Worm (Caenorhabditis elegans) whole organism, L4 larva: ENCODE measurements around the gene ceeh-2.

Experiments used
- D1046.2 ChIP-seq: fragments of 200-800 bp; sonication (Bioruptor generic); IDR thresholded peaks from 2 replicates; pipeline ENCODE4 v1.3.6; 2022; ENCODE audit warnings: missing genetic modification characterization, missing compliant biosample characterization
- F37D6.2 ChIP-seq: sonication (generic microtip); optimal IDR thresholded peaks from 2 replicates; lab custom pipeline; 2016; ENCODE audit warnings: mild to moderate bottlenecking, missing genetic modification characterization, missing compliant biosample characterization
- F44E2.7 ChIP-seq: fragments of 200-800 bp; sonication (Bioruptor generic); IDR thresholded peaks from 2 replicates; pipeline ENCODE4 v2.1.2; 2022; ENCODE audit warnings: missing genetic modification characterization, missing compliant biosample characterization
- R02D3.7 ChIP-seq: fragments of 150-350 bp; sonication (generic microtip); optimal IDR thresholded peaks from 3 replicates; lab custom pipeline; 2014; ENCODE audit warnings: missing biosample characterization, missing genetic modification characterization
- T20F7.1 ChIP-seq: fragments of 200-800 bp; sonication (Bioruptor generic); optimal IDR thresholded peaks from 2 replicates; lab custom pipeline; 2018; ENCODE audit warnings: mild to moderate bottlenecking, missing genetic modification characterization, missing compliant biosample characterization
- Y48G9A.11 ChIP-seq: fragments of 200-800 bp; sonication (Bioruptor generic); IDR thresholded peaks from 2 replicates; pipeline ENCODE4 v1.3.6; 2022; ENCODE audit warnings: missing genetic modification reagents, missing genetic modification characterization, missing compliant biosample characterization
- Y75B8A.6 ChIP-seq: fragments of 200-800 bp; sonication (Bioruptor generic); IDR thresholded peaks from 2 replicates; pipeline ENCODE4 v1.3.6; 2022; ENCODE audit warnings: missing genetic modification reagents, missing genetic modification characterization, missing compliant biosample characterization
- ZK337.2 ChIP-seq: fragments of 200-800 bp; sonication (Bioruptor generic); IDR thresholded peaks from 2 replicates; pipeline ENCODE4 v1.3.6; 2022; ENCODE audit warnings: missing genetic modification reagents, missing genetic modification characterization, missing compliant biosample characterization
- ZK546.5 ChIP-seq, 2 experiments: sonication (generic microtip); optimal IDR thresholded peaks; 2 replicates each; lab custom pipeline; 2017; ENCODE audit warnings: missing biosample characterization in 2 of 2, missing genetic modification characterization in 2 of 2
- aly-2 ChIP-seq: sonication (generic microtip); optimal IDR thresholded peaks from 2 replicates; lab custom pipeline; 2018; ENCODE audit warnings: missing biosample characterization, missing genetic modification characterization
- ama-1 ChIP-seq: fragments of 150-350 bp; optimal IDR thresholded peaks from 2 replicates; lab custom pipeline; 2014; ENCODE audit warnings: inconsistent platforms, mixed read lengths
- arid-1 ChIP-seq: fragments of 200-800 bp; sonication (Bioruptor generic); conservative IDR thresholded peaks from 2 replicates; pipeline ENCODE4 v1.3.6; 2022; ENCODE audit warnings: missing genetic modification reagents, missing genetic modification characterization, missing compliant biosample characterization
- ceh-32 ChIP-seq: sonication (generic microtip); optimal IDR thresholded peaks from 2 replicates; lab custom pipeline; 2016; ENCODE audit warnings: mild to moderate bottlenecking, missing genetic modification characterization, missing compliant biosample characterization; ENCODE audit not compliant: poor library complexity
- ceh-62 ChIP-seq: sonication (generic microtip); optimal IDR thresholded peaks from 2 replicates; lab custom pipeline; 2017; ENCODE audit warnings: missing biosample characterization, missing genetic modification characterization
- cey-2 ChIP-seq: sonication (generic microtip); optimal IDR thresholded peaks from 3 replicates; lab custom pipeline; 2017; ENCODE audit warnings: missing genetic modification characterization, mild to moderate bottlenecking, missing compliant biosample characterization, antibody characterized with exemption, borderline replicate concordance; ENCODE audit not compliant: insufficient read depth
- daf-16 ChIP-seq, 3 experiments: sonication (generic microtip); optimal IDR thresholded peaks; 2 replicates each; lab custom pipeline; 2016 to 2017; ENCODE audit warnings: missing genetic modification characterization in 3 of 3, missing genetic modification reagents in 3 of 3, mild to moderate bottlenecking in 2 of 3, missing compliant biosample characterization in 2 of 3, missing biosample characterization in 1 of 3, moderate library complexity in 1 of 3
- daf-19 ChIP-seq: fragments of 200-800 bp; sonication (Bioruptor generic); conservative IDR thresholded peaks from 2 replicates; pipeline ENCODE4 v1.3.6; 2022; ENCODE audit warnings: missing genetic modification characterization, missing compliant biosample characterization
- daf-8 ChIP-seq: fragments of 200-800 bp; sonication (Bioruptor generic); IDR thresholded peaks from 2 replicates; pipeline ENCODE4 v1.3.6; 2022; ENCODE audit warnings: missing genetic modification characterization, missing compliant biosample characterization
- dmd-6 ChIP-seq: fragments of 200-800 bp; sonication (Bioruptor generic); IDR thresholded peaks from 2 replicates; pipeline ENCODE4 v1.3.6; 2022; ENCODE audit warnings: missing genetic modification reagents, missing genetic modification characterization, missing compliant biosample characterization
- dpl-1 ChIP-seq: fragments of 150-350 bp; optimal IDR thresholded peaks from 2 replicates; lab custom pipeline; 2014; ENCODE audit warnings: missing biosample characterization, missing genetic modification reagents, missing genetic modification characterization
- duxl-1 ChIP-seq: sonication (generic microtip); optimal IDR thresholded peaks from 2 replicates; lab custom pipeline; 2016; ENCODE audit warnings: mild to moderate bottlenecking, missing genetic modification characterization, moderate library complexity, missing compliant biosample characterization; ENCODE audit not compliant: poor library complexity
- dve-1 ChIP-seq: sonication (generic microtip); optimal IDR thresholded peaks from 2 replicates; lab custom pipeline; 2017; ENCODE audit warnings: antibody characterized with exemption, mild to moderate bottlenecking, missing genetic modification characterization, missing compliant biosample characterization; ENCODE audit not compliant: insufficient read depth
- egl-43 ChIP-seq: fragments of 200-800 bp; sonication (Bioruptor generic); IDR thresholded peaks from 2 replicates; pipeline ENCODE4 v1.3.6; 2022; ENCODE audit warnings: missing genetic modification reagents, missing genetic modification characterization, missing compliant biosample characterization
- fkh-10 ChIP-seq: fragments of 150-350 bp; optimal IDR thresholded peaks from 2 replicates; lab custom pipeline; 2014; ENCODE audit warnings: missing biosample characterization, missing genetic modification reagents, missing genetic modification characterization
- fos-1 ChIP-seq: fragments of 150-350 bp; optimal IDR thresholded peaks from 2 replicates; lab custom pipeline; 2014; ENCODE audit warnings: missing biosample characterization, missing genetic modification characterization
- gei-8 ChIP-seq: fragments of 200-800 bp; sonication (Bioruptor generic); optimal IDR thresholded peaks from 2 replicates; lab custom pipeline; 2018; ENCODE audit warnings: mild to moderate bottlenecking, missing genetic modification characterization, missing compliant biosample characterization
- hlh-30 ChIP-seq: sonication (generic microtip); optimal IDR thresholded peaks from 2 replicates; lab custom pipeline; 2017; ENCODE audit warnings: antibody characterized with exemption, mild to moderate bottlenecking, missing genetic modification characterization, missing compliant biosample characterization; ENCODE audit not compliant: insufficient read depth
- lin-13 ChIP-seq: fragments of 150-350 bp; optimal IDR thresholded peaks from 2 replicates; lab custom pipeline; 2014; ENCODE audit warnings: missing biosample characterization, missing genetic modification reagents, missing genetic modification characterization
- lin-38 ChIP-seq: fragments of 200-800 bp; sonication (Bioruptor generic); IDR thresholded peaks from 2 replicates; pipeline ENCODE4 v1.3.6; 2022; ENCODE audit warnings: missing genetic modification reagents, missing genetic modification characterization, missing compliant biosample characterization
- lir-3 ChIP-seq: sonication (generic microtip); optimal IDR thresholded peaks from 2 replicates; lab custom pipeline; 2016; ENCODE audit warnings: mild to moderate bottlenecking, missing genetic modification characterization, missing compliant biosample characterization
- lsy-2 ChIP-seq, 2 experiments: fragments of 150-350 bp in 1 of 2; sonication (generic microtip) in 1 of 2; optimal IDR thresholded peaks; 2 replicates each; lab custom pipeline; 2014 to 2017; ENCODE audit warnings: missing biosample characterization in 2 of 2, missing genetic modification characterization in 2 of 2
- mdt-29 ChIP-seq: fragments of 200-800 bp; sonication (Bioruptor generic); IDR thresholded peaks from 2 replicates; pipeline ENCODE4 v1.3.6; 2022; ENCODE audit warnings: missing genetic modification reagents, missing genetic modification characterization, missing compliant biosample characterization
- mxl-2 ChIP-seq: fragments of 200-800 bp; sonication (Bioruptor generic); conservative IDR thresholded peaks from 2 replicates; pipeline ENCODE4 v1.3.6; 2022; ENCODE audit warnings: missing genetic modification reagents, missing genetic modification characterization, missing compliant biosample characterization
- nhr-10 ChIP-seq: fragments of 150-350 bp; optimal IDR thresholded peaks from 2 replicates; lab custom pipeline; 2014; ENCODE audit warnings: missing biosample characterization, missing genetic modification characterization
- nhr-11 ChIP-seq: fragments of 150-350 bp; optimal IDR thresholded peaks from 2 replicates; lab custom pipeline; 2014; ENCODE audit warnings: missing biosample characterization, missing genetic modification characterization
- nhr-111 ChIP-seq: fragments of 200-800 bp; sonication (Bioruptor generic); optimal IDR thresholded peaks from 2 replicates; lab custom pipeline; 2018; ENCODE audit warnings: mild to moderate bottlenecking, missing genetic modification characterization, missing compliant biosample characterization
- nhr-42 ChIP-seq: fragments of 200-800 bp; sonication (Bioruptor generic); IDR thresholded peaks from 2 replicates; pipeline ENCODE4 v1.3.6; 2022; ENCODE audit warnings: missing genetic modification characterization, missing compliant biosample characterization
- nhr-48 ChIP-seq: sonication (generic microtip); optimal IDR thresholded peaks from 2 replicates; lab custom pipeline; 2016; ENCODE audit warnings: mild to moderate bottlenecking, missing genetic modification characterization, missing compliant biosample characterization
- rbr-2 ChIP-seq: sonication (generic microtip); optimal IDR thresholded peaks from 2 replicates; lab custom pipeline; 2016; ENCODE audit warnings: missing genotype, missing genetic modification characterization, missing compliant biosample characterization
- saeg-2 ChIP-seq: fragments of 200-800 bp; sonication (Bioruptor generic); IDR thresholded peaks from 2 replicates; pipeline ENCODE4 v1.3.6; 2022; ENCODE audit warnings: missing genetic modification reagents, missing genetic modification characterization, missing compliant biosample characterization
- sdz-12 ChIP-seq: fragments of 200-800 bp; sonication (Bioruptor generic); optimal IDR thresholded peaks from 2 replicates; lab custom pipeline; 2018; ENCODE audit warnings: mild to moderate bottlenecking, missing genetic modification characterization, missing compliant biosample characterization
- set-16 ChIP-seq: fragments of 200-800 bp; sonication (Bioruptor generic); IDR thresholded peaks from 2 replicates; pipeline ENCODE4 v1.3.6; 2022; ENCODE audit warnings: missing genetic modification reagents, missing genetic modification characterization, missing compliant biosample characterization
- tag-97 ChIP-seq: fragments of 200-800 bp; sonication (Bioruptor generic); IDR thresholded peaks from 2 replicates; pipeline ENCODE4 v1.3.6; 2022; ENCODE audit warnings: missing genetic modification characterization, missing compliant biosample characterization
- unc-39 ChIP-seq: sonication (generic microtip); optimal IDR thresholded peaks from 2 replicates; lab custom pipeline; 2017; ENCODE audit warnings: missing biosample characterization, missing genetic modification characterization
- unc-62 ChIP-seq, 3 experiments: fragments of 150-350 bp in 1 of 3; sonication (generic microtip); optimal IDR thresholded peaks in 2 of 3; peaks in 1 of 3; 1 replicate in 1 of 3; 2 replicates in 2 of 3; lab custom pipeline; 2014 to 2017; ENCODE audit warnings: missing biosample characterization in 3 of 3, missing genetic modification characterization in 3 of 3, missing genetic modification reagents in 3 of 3, missing genotype in 1 of 3
- zag-1 ChIP-seq: fragments of 150-350 bp; optimal IDR thresholded peaks from 2 replicates; lab custom pipeline; 2014; ENCODE audit warnings: missing biosample characterization, missing genetic modification characterization
- zip-11 ChIP-seq: fragments of 200-800 bp; sonication (Bioruptor generic); IDR thresholded peaks from 2 replicates; pipeline ENCODE4 v1.3.6; 2022; ENCODE audit warnings: missing genetic modification characterization, missing compliant biosample characterization

The ceeh-2 gene

ce11 chrV:10355773-10356335 is 1.8 kb downstream of the ceeh-2 start, which contains the start of gene sluh-7 (continued):
- TF ChIP-seq set-16 (GFP tag; lab: Robert Waterston, UW), result no peak
- peak in 1 of 2 experiments; percentile 88 for TF ChIP-seq lsy-2 (tag; optimal IDR thresholded peaks at IDR 0.05; lab: Kevin White, UChicago)
- peak; percentile 69 for TF ChIP-seq T20F7.1 (GFP tag; lab: Kevin White, UChicago)
- TF ChIP-seq sdz-12, result no peak
- no peak for TF ChIP-seq ZK546.5 (tag; optimal IDR thresholded peaks at IDR 0.05; lab: Kevin White, UChicago)
- no peak for TF ChIP-seq mdt-29 (GFP tag; lab: Robert Waterston, UW)
- no peak for TF ChIP-seq nhr-42 (GFP tag; lab: Robert Waterston, UW)
- no peak for TF ChIP-seq fos-1
- TF ChIP-seq daf-19 (GFP tag; lab: Robert Waterston, UW), result no peak
- TF ChIP-seq ZK337.2, result peak; percentile 84
- no peak for TF ChIP-seq D1046.2 (GFP tag; lab: Robert Waterston, UW)
- no peak for TF ChIP-seq nhr-10 (tag; lab: Kevin White, UChicago)
- no peak for TF ChIP-seq unc-39 (tag; lab: Kevin White, UChicago)
- peak; percentile 72 for TF ChIP-seq hlh-30 (tag; lab: Kevin White, UChicago)
- no peak for TF ChIP-seq zip-11 (GFP tag; lab: Robert Waterston, UW)
- TF ChIP-seq dve-1 (tag; lab: Kevin White, UChicago), result peak; percentile 74
- TF ChIP-seq nhr-111 (GFP tag; lab: Kevin White, UChicago), result no peak
- no peak for TF ChIP-seq daf-16 (GFP tag; optimal IDR thresholded peaks at IDR 0.05; lab: Kevin White, UChicago)
- TF ChIP-seq daf-16 (tag; optimal IDR thresholded peaks at IDR 0.05; lab: Kevin White, UChicago), result peak; percentile 52
- TF ChIP-seq nhr-11 (tag; lab: Kevin White, UChicago), result no peak
- TF ChIP-seq egl-43 (GFP tag; lab: Robert Waterston, UW), result no peak
- TF ChIP-seq zag-1 (tag; lab: Kevin White, UChicago), result no peak
- peak; percentile 94 for TF ChIP-seq dpl-1
- TF ChIP-seq lin-13, result peak; percentile 27
- TF ChIP-seq ama-1 (lab: Kevin White, UChicago), result no peak
- no peak for TF ChIP-seq cey-2 (tag; lab: Kevin White, UChicago)
- TF ChIP-seq rbr-2, result peak; percentile 63

DNA sequence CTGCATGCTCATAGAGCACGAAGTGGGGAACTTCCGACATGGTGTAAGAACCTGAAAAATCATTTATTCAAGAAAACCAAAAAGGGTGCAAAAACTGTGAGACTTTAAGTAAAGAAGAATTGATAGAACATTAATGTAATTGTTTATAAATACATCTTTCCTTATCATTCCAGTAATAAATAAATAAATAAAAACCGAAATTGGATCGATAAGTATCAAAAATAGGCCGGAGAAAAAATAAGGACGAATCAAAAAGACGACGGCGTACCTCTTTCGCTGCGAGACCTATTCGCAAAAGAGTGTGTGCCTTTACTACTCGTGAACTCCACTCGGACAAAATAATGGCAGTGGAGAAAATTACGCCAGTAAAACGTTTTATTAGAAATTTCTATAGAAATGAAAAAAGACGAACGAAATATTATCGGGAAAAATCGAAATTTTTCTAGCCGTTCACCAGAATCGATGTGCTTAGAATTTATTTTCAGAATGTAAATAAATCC is 4.7 kb downstream of the ceeh-2 start, which contains the start of gene nol-56:
Gene nol-56, minus strand, starts transcription at position 51 of the 500 bp plus-strand sequence.
- no peak for TF ChIP-seq gei-8 (GFP tag; lab: Kevin White, UChicago)
- TF ChIP-seq daf-16 (GFP tag; optimal IDR thresholded peaks at IDR 0.05; lab: Kevin White, UChicago), result peak in 1 of 2 experiments; percentile 4
- TF ChIP-seq daf-16 (tag; optimal IDR thresholded peaks at IDR 0.05; lab: Kevin White, UChicago), result peak; percentile 62
- TF ChIP-seq Y75B8A.6 (GFP tag; lab: Robert Waterston, UW), result no peak
- TF ChIP-seq hlh-30 (tag; lab: Kevin White, UChicago), result peak; percentile 71
- no peak for TF ChIP-seq F44E2.7
- TF ChIP-seq mxl-2 (GFP tag; lab: Robert Waterston, UW), result no peak
- TF ChIP-seq ceh-62 (tag; lab: Kevin White, UChicago), result no peak
- peak; percentile 27 for TF ChIP-seq nhr-48 (tag; lab: Kevin White, UChicago)
- TF ChIP-seq zag-1 (tag; lab: Kevin White, UChicago), result no peak
- TF ChIP-seq arid-1 (GFP tag; lab: Robert Waterston, UW), result no peak
- peak in 1 of 2 experiments; percentile 24 for TF ChIP-seq ZK546.5 (tag; optimal IDR thresholded peaks at IDR 0.05; lab: Kevin White, UChicago)
- TF ChIP-seq Y48G9A.11 (GFP tag; lab: Robert Waterston, UW), result no peak
- TF ChIP-seq duxl-1, result peak; percentile 36
- peak; percentile 74 for TF ChIP-seq lin-38 (GFP tag; lab: Robert Waterston, UW)
- TF ChIP-seq ceh-32 (tag; lab: Kevin White, UChicago), result no peak
- no peak for TF ChIP-seq daf-19 (GFP tag; lab: Robert Waterston, UW)
- no peak for TF ChIP-seq tag-97 (GFP tag; lab: Robert Waterston, UW)
- no peak for TF ChIP-seq fkh-10 (GFP tag; lab: Kevin White, UChicago)
- no peak for TF ChIP-seq daf-8 (GFP tag; lab: Robert Waterston, UW)
- TF ChIP-seq aly-2 (tag; lab: Kevin White, UChicago), result no peak
- no peak for TF ChIP-seq saeg-2 (GFP tag; lab: Robert Waterston, UW)
- TF ChIP-seq F37D6.2 (tag; lab: Kevin White, UChicago), result peak; percentile 47
- TF ChIP-seq zip-11 (GFP tag; lab: Robert Waterston, UW), result no peak
- no peak for TF ChIP-seq unc-62 (GFP tag; optimal IDR thresholded peaks at IDR 0.05 in 1 of 2; lab: Kevin White, UChicago)
- TF ChIP-seq unc-62 (tag; optimal IDR thresholded peaks at IDR 0.05; lab: Kevin White, UChicago), result no peak
- 0 out of 2 replicates have a peak, but pooled peaks have one; percentile 8 for TF ChIP-seq nhr-42 (GFP tag; lab: Robert Waterston, UW)
- TF ChIP-seq sdz-12, result no peak
- TF ChIP-seq lir-3 (tag; lab: Kevin White, UChicago), result no peak
- TF ChIP-seq dmd-6 (GFP tag; lab: Robert Waterston, UW), result peak; percentile 80
- no peak for TF ChIP-seq R02D3.7 (tag; lab: Kevin White, UChicago)
